Fruit fly (Drosophila melanogaster): ENCODE data around the gene AdipoR.
A peak's percentile ranks its signal among the peaks of the same experiment; 100 is the strongest.

AdipoR gene

DNA sequence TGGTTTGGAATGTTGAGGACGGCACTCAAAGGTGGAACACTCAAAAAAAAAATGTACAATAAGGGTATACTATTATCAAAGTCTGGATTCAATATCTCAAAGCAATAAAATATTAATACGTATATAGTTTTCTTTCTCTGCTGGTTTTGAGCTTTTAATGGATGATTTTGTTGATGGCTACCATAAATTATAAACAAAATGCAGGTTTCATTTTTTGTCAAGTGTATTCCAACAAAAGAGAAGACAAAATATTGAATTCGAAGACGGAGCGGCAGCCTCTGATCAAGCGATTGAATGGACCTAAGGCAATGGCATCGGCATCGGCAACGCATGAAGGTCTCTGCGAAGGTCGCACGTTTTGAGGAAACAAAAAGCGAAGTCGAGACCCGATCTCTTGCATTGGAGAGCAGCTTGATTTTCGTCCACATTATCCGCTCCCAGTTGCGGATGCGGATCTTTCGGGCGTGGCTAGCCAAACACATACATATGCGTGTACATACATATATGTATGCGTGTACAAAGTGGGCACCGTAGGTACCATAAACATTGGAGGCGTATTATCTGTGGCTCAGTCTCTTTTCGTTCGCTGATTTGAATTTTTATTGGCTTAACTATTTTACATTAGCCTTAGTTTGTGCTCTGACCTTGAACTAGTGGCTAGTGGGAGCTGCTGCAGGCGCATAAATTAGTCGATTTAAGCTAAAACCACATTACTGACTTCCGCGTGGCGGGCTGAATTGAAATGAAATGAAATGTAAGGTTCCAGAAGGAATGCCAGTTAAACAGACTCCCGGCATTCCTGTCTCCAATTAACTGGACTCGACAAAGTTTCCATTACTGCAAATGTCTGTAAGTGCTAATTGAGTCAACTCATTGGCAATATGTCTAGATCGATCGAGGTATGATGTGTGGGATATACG lies 10.9 kb downstream of the AdipoR start (continued):
- no peak for TF ChIP-seq GATAe (GFP tag; conservative IDR thresholded peaks at IDR 0.05)
- TF ChIP-seq grau (tag; optimal IDR thresholded peaks at IDR 0.05) = peak; percentile 54
- TF ChIP-seq CG8388 (GFP tag; optimal IDR thresholded peaks at IDR 0.05) = peak; percentile 28
- no peak for TF ChIP-seq gro (GFP tag; optimal IDR thresholded peaks at IDR 0.05)
- no peak for TF ChIP-seq CG2129 (GFP tag; IDR thresholded peaks at IDR 0.05; ENCODE audit: partially characterized antibody)
- peak; percentile 67 for TF ChIP-seq CG7839 (tag; optimal IDR thresholded peaks at IDR 0.05)
- peak; percentile 5 for TF ChIP-seq CG12155 (GFP tag; optimal IDR thresholded peaks at IDR 0.05)
- TF ChIP-seq CG10274 (GFP tag; optimal IDR thresholded peaks at IDR 0.05) = no peak
- TF ChIP-seq CG17385 (GFP tag; optimal IDR thresholded peaks at IDR 0.05) = peak; percentile 42
- TF ChIP-seq CG13296 (GFP tag; optimal IDR thresholded peaks at IDR 0.05) = no peak
- no peak for TF ChIP-seq CG12236 (GFP tag; optimal IDR thresholded peaks at IDR 0.05)
- no peak for TF ChIP-seq Dll (GFP tag; IDR thresholded peaks at IDR 0.05; ENCODE audit: partially characterized antibody)
- no peak for TF ChIP-seq CG4328 (GFP tag; optimal IDR thresholded peaks at IDR 0.05)
- TF ChIP-seq phol (tag; optimal IDR thresholded peaks at IDR 0.05) = peak; percentile 54
- peak; percentile 64 for TF ChIP-seq vvl (GFP tag; IDR thresholded peaks at IDR 0.05)
- peak; percentile 22 for TF ChIP-seq HHEX (GFP tag; optimal IDR thresholded peaks at IDR 0.05)
- no peak for TF ChIP-seq sob (GFP tag; IDR thresholded peaks at IDR 0.05)
- peak; percentile 55; the same call in 3 of the 4 replicates for TF ChIP-seq chinmo (GFP tag; IDR thresholded peaks at IDR 0.05; ENCODE audit: partially characterized antibody)
- TF ChIP-seq Oli (tag; optimal IDR thresholded peaks at IDR 0.05) = peak; percentile 55
- TF ChIP-seq CG14965 (GFP tag; optimal IDR thresholded peaks at IDR 0.05; ENCODE audit: borderline replicate concordance) = no peak
- TF ChIP-seq CG30431 (GFP tag; optimal IDR thresholded peaks at IDR 0.05) = no peak
- TF ChIP-seq ase (GFP tag; IDR thresholded peaks at IDR 0.05) = peak; percentile 54; the same call in 1 of the 3 replicates
- peak; percentile 37; the same call in 1 of the 2 replicates for TF ChIP-seq sisA (GFP tag; IDR thresholded peaks at IDR 0.05)
- peak; percentile 33 for TF ChIP-seq bab2 (GFP tag; optimal IDR thresholded peaks at IDR 0.05)
- TF ChIP-seq CG15479 (GFP tag; optimal IDR thresholded peaks at IDR 0.05) = no peak
- no peak for TF ChIP-seq Side (GFP tag; optimal IDR thresholded peaks at IDR 0.05)
- peak; percentile 5 for TF ChIP-seq Bteb2 (GFP tag; optimal IDR thresholded peaks at IDR 0.05)
- TF ChIP-seq fd3F (GFP tag; optimal IDR thresholded peaks at IDR 0.05) = no peak
- TF ChIP-seq HLH4C (GFP tag; IDR thresholded peaks at IDR 0.05; ENCODE audit: partially characterized antibody) = no peak
- peak; percentile 46; the same call in 1 of the 2 replicates for TF ChIP-seq ranshi (GFP tag; IDR thresholded peaks at IDR 0.05)
- no peak for TF ChIP-seq hkb (optimal IDR thresholded peaks at IDR 0.05)
- peak; percentile 77; the same call in 1 of the 2 replicates for TF ChIP-seq hkb (GFP tag; IDR thresholded peaks at IDR 0.05)
- TF ChIP-seq wek (GFP tag; optimal IDR thresholded peaks at IDR 0.05) = no peak
- peak; percentile 28 for TF ChIP-seq CG10209 (GFP tag; optimal IDR thresholded peaks at IDR 0.05)
- peak; percentile 11 for TF ChIP-seq CG1792 (GFP tag; optimal IDR thresholded peaks at IDR 0.05)
- TF ChIP-seq otp (GFP tag; IDR thresholded peaks at IDR 0.05) = peak; percentile 32; the same call in 1 of the 3 replicates
- TF ChIP-seq CG7357 (GFP tag; IDR thresholded peaks at IDR 0.05) = no peak
- TF ChIP-seq unpg (GFP tag; optimal IDR thresholded peaks at IDR 0.05) = peak; percentile 72
- 0 out of 3 replicates have a peak, but pooled peaks have one; percentile 49 for TF ChIP-seq CG17361 (GFP tag; IDR thresholded peaks at IDR 0.05)
- TF ChIP-seq CG4617 (GFP tag; optimal IDR thresholded peaks at IDR 0.05; ENCODE audit: borderline replicate concordance) = no peak
- peak; percentile 28 for TF ChIP-seq bcd (GFP tag; optimal IDR thresholded peaks at IDR 0.05)
- TF ChIP-seq CG6254 (GFP tag; optimal IDR thresholded peaks at IDR 0.05) = no peak
- peak; percentile 11 for TF ChIP-seq CG12071 (GFP tag; optimal IDR thresholded peaks at IDR 0.05)
- peak; percentile 39; the same call in 1 of the 3 replicates for TF ChIP-seq zfh1 (GFP tag; IDR thresholded peaks at IDR 0.05)
- TF ChIP-seq pzg (GFP tag; optimal IDR thresholded peaks at IDR 0.05) = no peak
- TF ChIP-seq Xbp1 (GFP tag; optimal IDR thresholded peaks at IDR 0.05) = peak; percentile 44
- peak; percentile 48 for TF ChIP-seq CG13424 (tag; optimal IDR thresholded peaks at IDR 0.05)
